Worm (Caenorhabditis elegans) whole organism, L3 larva: ENCODE results near the gene F07D3.3.

Experiments
- ceh-28 ChIP-seq: fragments of 150-350 bp; optimal IDR thresholded peaks from 2 replicates; lab custom pipeline; 2014; ENCODE audit warnings: missing biosample characterization, missing genetic modification reagents, missing genetic modification characterization
- fkh-10 ChIP-seq: sonication (generic microtip); optimal IDR thresholded peaks from 2 replicates; lab custom pipeline; 2017; ENCODE audit warnings: missing biosample characterization, missing genetic modification reagents, missing genetic modification characterization
- hmg-11 ChIP-seq: sonication (generic microtip); optimal IDR thresholded peaks from 2 replicates; lab custom pipeline; 2016; ENCODE audit warnings: missing genetic modification characterization, missing compliant biosample characterization
- nhr-25 ChIP-seq: sonication (generic microtip); optimal IDR thresholded peaks from 2 replicates; lab custom pipeline; 2017; ENCODE audit warnings: missing biosample characterization, missing genetic modification characterization
- ztf-11 ChIP-seq: fragments of 150-350 bp; optimal IDR thresholded peaks from 2 replicates; lab custom pipeline; 2014; ENCODE audit warnings: missing biosample characterization, missing genetic modification characterization

- TF ChIP-seq ztf-11 (tag; lab: Kevin White, UChicago): no peak
- TF ChIP-seq ceh-28 (tag; lab: Kevin White, UChicago): no peak
- TF ChIP-seq hmg-11 (tag; lab: Kevin White, UChicago): no peak
- no peak for TF ChIP-seq nhr-25 (tag; lab: Kevin White, UChicago)
- TF ChIP-seq fkh-10 (GFP tag; lab: Kevin White, UChicago): no peak
Observed at ce11 chrV:9485508-9485907, 23.0 kb upstream of the F07D3.3 start.
